Fruit fly (Drosophila melanogaster): Measurements from ENCODE around the gene CG33557.

CG33557 gene

dm6 chrX:10021809-10022208, 12.8 kb downstream of the CG33557 start (continued):
- TF ChIP-seq CG9139 (GFP tag; optimal IDR thresholded peaks at IDR 0.05) (peak; percentile 45), net (GFP tag; optimal IDR thresholded peaks at IDR 0.05) (peak; percentile 48), dac (GFP tag; optimal IDR thresholded peaks at IDR 0.05) (no peak), dsx (GFP tag; optimal IDR thresholded peaks at IDR 0.05; ENCODE audit: poor library complexity, severe bottlenecking) (no peak), cyc (GFP tag; optimal IDR thresholded peaks at IDR 0.05) (no peak), CG6808 (GFP tag; optimal IDR thresholded peaks at IDR 0.05) (peak; percentile 38), salr (GFP tag; optimal IDR thresholded peaks at IDR 0.05) (no peak), CG32006 (GFP tag; optimal IDR thresholded peaks at IDR 0.05) (no peak), CG11762 (GFP tag; optimal IDR thresholded peaks at IDR 0.05; ENCODE audit: insufficient read depth) (no peak), CG6854 (GFP tag; optimal IDR thresholded peaks at IDR 0.05) (peak; percentile 55), Hr39 (GFP tag; optimal IDR thresholded peaks at IDR 0.05) (no peak), CG3919 (GFP tag; optimal IDR thresholded peaks at IDR 0.05) (peak; percentile 17), Eip78C (GFP tag) (peak; percentile 80), Ets96B (tag; optimal IDR thresholded peaks at IDR 0.05) (no peak), CG4318 (GFP tag; optimal IDR thresholded peaks at IDR 0.05) (no peak)

- TF ChIP-seq salr (GFP tag; optimal IDR thresholded peaks at IDR 0.05) (no peak), CG8119 (GFP tag; IDR thresholded peaks at IDR 0.05) (0 out of 3 replicates have a peak, but pooled peaks have one; percentile 2), CG3919 (GFP tag; optimal IDR thresholded peaks at IDR 0.05) (no peak), CG6276 (GFP tag; optimal IDR thresholded peaks at IDR 0.05) (no peak), CG11762 (GFP tag; optimal IDR thresholded peaks at IDR 0.05; ENCODE audit: insufficient read depth) (no peak)
Measured at dm6 chrX:10029730-10030129, 20.7 kb downstream of the CG33557 start.

- no peak for TF ChIP-seq Sox14 (GFP tag; optimal IDR thresholded peaks at IDR 0.05)
- TF ChIP-seq vri (GFP tag; optimal IDR thresholded peaks at IDR 0.05) = peak; percentile 38
- peak; percentile 94 for TF ChIP-seq svp (GFP tag)
Measured at dm6 chrX:10039528-10039927, 30.5 kb downstream of the CG33557 start.

- TF ChIP-seq Lpt (GFP tag; optimal IDR thresholded peaks at IDR 0.05) (no peak), CG6808 (GFP tag; optimal IDR thresholded peaks at IDR 0.05) (no peak)
Measured at dm6 chrX:10043873-10044272, 34.9 kb downstream of the CG33557 start.

dm6 chrX:10045763-10046162, 36.8 kb downstream of the CG33557 start:
- TF ChIP-seq Eip78C (GFP tag) = peak; percentile 48
- no peak for TF ChIP-seq CG10631 (GFP tag; optimal IDR thresholded peaks at IDR 0.05)
- peak; percentile 40; the same call in 1 of the 3 replicates for TF ChIP-seq eg (GFP tag; IDR thresholded peaks at IDR 0.05)
- TF ChIP-seq CG8119 (GFP tag; IDR thresholded peaks at IDR 0.05) = 0 out of 3 replicates have a peak, but pooled peaks have one; percentile 26
- no peak for TF ChIP-seq CG6276 (GFP tag; optimal IDR thresholded peaks at IDR 0.05)
- TF ChIP-seq CG6163 (GFP tag; IDR thresholded peaks at IDR 0.05) = 0 out of 3 replicates have a peak, but pooled peaks have one; percentile 34

dm6 chrX:10046760-10047159, 37.8 kb downstream of the CG33557 start:
- TF ChIP-seq CG8119 (GFP tag; IDR thresholded peaks at IDR 0.05) (0 out of 3 replicates have a peak, but pooled peaks have one; percentile 14), Blimp-1 (GFP tag; optimal IDR thresholded peaks at IDR 0.05) (peak; percentile 49), Smox (GFP tag; optimal IDR thresholded peaks at IDR 0.05) (no peak), vri (GFP tag; optimal IDR thresholded peaks at IDR 0.05) (peak; percentile 86), Hr38 (GFP tag; optimal IDR thresholded peaks at IDR 0.05) (no peak), spab (GFP tag; optimal IDR thresholded peaks at IDR 0.05) (no peak)

- peak; percentile 21 for TF ChIP-seq vri (GFP tag; optimal IDR thresholded peaks at IDR 0.05)
- no peak for TF ChIP-seq cyc (GFP tag; optimal IDR thresholded peaks at IDR 0.05)
- TF ChIP-seq Gug (GFP tag; IDR thresholded peaks at IDR 0.05) = no peak
- TF ChIP-seq CG3919 (GFP tag; optimal IDR thresholded peaks at IDR 0.05) = peak; percentile 15
- TF ChIP-seq pdm3 (GFP tag; optimal IDR thresholded peaks at IDR 0.05) = no peak
- TF ChIP-seq svp (GFP tag) = peak; percentile 41
Measured at dm6 chrX:10047961-10048360, 39.0 kb downstream of the CG33557 start.
